Fruit fly (Drosophila melanogaster) whole organism, embryonic: Measurements from ENCODE around the gene CG10492.

Experiments
- ATbp ChIP-seq: fragments of 200-800 bp; sonication (Bioruptor generic); optimal IDR thresholded peaks from 2 replicates; lab custom pipeline; 2017; ENCODE audit warnings: missing biosample characterization, mild to moderate bottlenecking, missing genetic modification characterization, missing genetic modification reagents
- Awh ChIP-seq: fragments of 200-800 bp; sonication (Bioruptor generic); IDR thresholded peaks from 2 replicates; pipeline ENCODE4, ENCODE4 v1.3.6; 2022; ENCODE audit warnings: missing biosample characterization, missing genetic modification characterization
- CG10543 ChIP-seq: fragments of 200-800 bp; sonication (Bioruptor generic); optimal IDR thresholded peaks from 3 replicates; lab custom pipeline; 2017; ENCODE audit warnings: missing biosample characterization, mild to moderate bottlenecking, missing genetic modification characterization, moderate library complexity
- CG10979 ChIP-seq: fragments of 200-800 bp; sonication (Bioruptor generic); optimal IDR thresholded peaks from 2 replicates; lab custom pipeline; 2018; ENCODE audit warnings: missing biosample characterization, mild to moderate bottlenecking, missing genetic modification characterization, moderate library complexity
- CG12299 ChIP-seq: fragments of 200-800 bp; sonication (Bioruptor generic); optimal IDR thresholded peaks from 2 replicates; lab custom pipeline; 2018; ENCODE audit warnings: missing biosample characterization, mild to moderate bottlenecking, missing genetic modification characterization
- CG14667 ChIP-seq: fragments of 200-800 bp; sonication (Bioruptor generic); IDR thresholded peaks from 2 replicates; pipeline ENCODE4 v1.3.6; 2022; ENCODE audit warnings: missing biosample characterization, missing genetic modification characterization
- CG14710 ChIP-seq: fragments of 200-800 bp; sonication (Bioruptor generic); optimal IDR thresholded peaks from 3 replicates; lab custom pipeline; 2019; ENCODE audit warnings: missing biosample characterization, mild to moderate bottlenecking, missing genetic modification characterization, moderate library complexity
- CG1603 ChIP-seq: fragments of 200-800 bp; sonication (Bioruptor generic); optimal IDR thresholded peaks from 2 replicates; lab custom pipeline; 2019; ENCODE audit warnings: missing biosample characterization, mild to moderate bottlenecking, missing genetic modification characterization, moderate library complexity
- CG1792 ChIP-seq: fragments of 200-800 bp; sonication (Bioruptor generic); optimal IDR thresholded peaks from 2 replicates; lab custom pipeline; 2016; ENCODE audit warnings: missing biosample characterization, missing genetic modification characterization
- CG18262 ChIP-seq: fragments of 200-800 bp; optimal IDR thresholded peaks from 3 replicates; lab custom pipeline; 2019; ENCODE audit warnings: missing biosample characterization, mild to moderate bottlenecking, missing genetic modification characterization, moderate library complexity
- CG2199 ChIP-seq: fragments of 200-800 bp; sonication (Bioruptor generic); IDR thresholded peaks from 3 replicates; pipeline ENCODE4 v1.3.6; 2022; ENCODE audit warnings: missing biosample characterization, missing genetic modification characterization
- CG31365 ChIP-seq: fragments of 200-800 bp; sonication (Bioruptor generic); optimal IDR thresholded peaks from 2 replicates; lab custom pipeline; 2018; ENCODE audit warnings: missing biosample characterization, mild to moderate bottlenecking, missing genetic modification characterization
- CG34376 ChIP-seq: fragments of 200-800 bp; sonication (Bioruptor generic); optimal IDR thresholded peaks from 2 replicates; lab custom pipeline; 2018; ENCODE audit warnings: missing biosample characterization, mild to moderate bottlenecking, missing genetic modification characterization
- CG34422 ChIP-seq: fragments of 200-800 bp; sonication (Bioruptor generic); IDR thresholded peaks from 3 replicates; pipeline ENCODE4 v1.3.6; 2022; ENCODE audit warnings: missing biosample characterization, missing genetic modification characterization
- CG4424 ChIP-seq: fragments of 200-800 bp; sonication (Bioruptor generic); optimal IDR thresholded peaks from 3 replicates; lab custom pipeline; 2016; ENCODE audit warnings: missing biosample characterization, missing genetic modification characterization
- CG6791 ChIP-seq: fragments of 200-800 bp; sonication (Bioruptor generic); IDR thresholded peaks from 3 replicates; pipeline ENCODE4 v1.3.6; 2022; ENCODE audit warnings: missing biosample characterization, missing genetic modification characterization; ENCODE audit not compliant: partially characterized antibody
- CG6813 ChIP-seq: fragments of 200-800 bp; sonication (Bioruptor generic); optimal IDR thresholded peaks from 2 replicates; lab custom pipeline; 2017; ENCODE audit warnings: missing biosample characterization, missing genetic modification characterization, mild to moderate bottlenecking, moderate library complexity, missing genetic modification reagents
- CG9727 ChIP-seq: fragments of 200-800 bp; sonication (Bioruptor generic); optimal IDR thresholded peaks from 3 replicates; lab custom pipeline; 2017; ENCODE audit warnings: missing biosample characterization, mild to moderate bottlenecking, missing genetic modification characterization
- CG9817 ChIP-seq: fragments of 200-800 bp; sonication (Bioruptor generic); optimal IDR thresholded peaks from 2 replicates; lab custom pipeline; 2018; ENCODE audit warnings: missing biosample characterization, mild to moderate bottlenecking, missing genetic modification characterization, moderate library complexity
- D ChIP-seq, 2 experiments: fragments of 200-800 bp in 1 of 2; fragments of >200 bp in 1 of 2; sonication (Bioruptor generic) in 1 of 2; optimal IDR thresholded peaks; 2 replicates in 1 of 2; 3 replicates in 1 of 2; lab custom pipeline; 2017; ENCODE audit warnings: mild to moderate bottlenecking in 1 of 2, missing biosample characterization in 1 of 2, missing genetic modification characterization in 1 of 2, missing genetic modification reagents in 1 of 2
- D19A ChIP-seq: fragments of 200-800 bp; optimal IDR thresholded peaks from 3 replicates; lab custom pipeline; 2019; ENCODE audit warnings: missing biosample characterization, mild to moderate bottlenecking, missing genetic modification characterization, moderate library complexity
- Dad ChIP-seq: fragments of 200-800 bp; sonication (Bioruptor generic); optimal IDR thresholded peaks from 3 replicates; lab custom pipeline; 2016; ENCODE audit warnings: missing biosample characterization, missing genetic modification characterization
- Dfd ChIP-seq, 2 experiments: fragments of >200 bp; optimal IDR thresholded peaks; 2 replicates each; lab custom pipeline; 2017; ENCODE audit warnings: missing biosample characterization in 2 of 2, missing genetic modification characterization in 2 of 2
- Doc3 ChIP-seq: fragments of 200-800 bp; sonication (Bioruptor generic); IDR thresholded peaks from 3 replicates; pipeline ENCODE4 v1.3.6; 2022; ENCODE audit warnings: missing biosample characterization, missing genetic modification characterization; ENCODE audit not compliant: partially characterized antibody
- E2f1 ChIP-seq: fragments of 200-800 bp; sonication (Bioruptor generic); IDR thresholded peaks from 2 replicates; pipeline ENCODE4 v1.3.6; 2022; ENCODE audit warnings: missing biosample characterization, missing genetic modification characterization
- Gug ChIP-seq: fragments of 200-800 bp; sonication (Bioruptor generic); IDR thresholded peaks from 4 replicates; pipeline ENCODE4 v1.3.6; 2022; ENCODE audit warnings: missing biosample characterization, missing genetic modification characterization
- Hey ChIP-seq: fragments of 200-800 bp; sonication (Bioruptor generic); optimal IDR thresholded peaks from 3 replicates; lab custom pipeline; 2018; ENCODE audit warnings: missing biosample characterization, mild to moderate bottlenecking, missing genetic modification characterization
- Hsf ChIP-seq: fragments of 200-800 bp; sonication (Bioruptor generic); optimal IDR thresholded peaks from 3 replicates; lab custom pipeline; 2016; ENCODE audit warnings: missing biosample characterization, missing genetic modification characterization
- Lim3 ChIP-seq: fragments of 200-800 bp; sonication (Bioruptor generic); IDR thresholded peaks from 2 replicates; pipeline ENCODE4 v1.3.6; 2022; ENCODE audit warnings: missing biosample characterization, missing genetic modification characterization
- MTF-1 ChIP-seq: fragments of 200-800 bp; sonication (Bioruptor generic); optimal IDR thresholded peaks from 2 replicates; lab custom pipeline; 2018; ENCODE audit warnings: missing biosample characterization, mild to moderate bottlenecking, missing genetic modification characterization, borderline replicate concordance
- Mad ChIP-seq: fragments of 200-800 bp; sonication (Bioruptor generic); optimal IDR thresholded peaks from 2 replicates; lab custom pipeline; 2016; ENCODE audit warnings: missing biosample characterization, missing genetic modification characterization
- NC2α ChIP-seq: fragments of 200-800 bp; sonication (Bioruptor generic); optimal IDR thresholded peaks from 2 replicates; lab custom pipeline; 2016; ENCODE audit warnings: missing biosample characterization, missing genetic modification characterization
- Optix ChIP-seq: fragments of 200-800 bp; sonication (Bioruptor generic); IDR thresholded peaks from 3 replicates; pipeline ENCODE4 v1.3.6; 2022; ENCODE audit warnings: missing biosample characterization, missing genetic modification characterization
- al ChIP-seq: fragments of 200-800 bp; sonication (Bioruptor generic); IDR thresholded peaks from 2 replicates; pipeline ENCODE4 v1.3.6; 2022; ENCODE audit warnings: missing biosample characterization, missing genetic modification characterization
- ato ChIP-seq: fragments of 200-800 bp; sonication (Bioruptor generic); IDR thresholded peaks from 2 replicates; pipeline ENCODE4 v1.3.6; 2022; ENCODE audit warnings: missing biosample characterization, missing genetic modification characterization; ENCODE audit not compliant: partially characterized antibody
- bsh ChIP-seq, 2 experiments: fragments of 200-800 bp; sonication (Bioruptor generic); optimal IDR thresholded peaks; 2 replicates each; lab custom pipeline; 2017 to 2018; ENCODE audit warnings: mild to moderate bottlenecking in 2 of 2, missing biosample characterization in 2 of 2, missing genetic modification characterization in 2 of 2, moderate library complexity in 1 of 2
- cato ChIP-seq: fragments of 200-800 bp; sonication (Bioruptor generic); optimal IDR thresholded peaks from 2 replicates; lab custom pipeline; 2016; ENCODE audit warnings: missing biosample characterization, missing genetic modification characterization, borderline replicate concordance
- chn ChIP-seq: fragments of 200-800 bp; sonication (Bioruptor generic); optimal IDR thresholded peaks from 2 replicates; lab custom pipeline; 2016; ENCODE audit warnings: missing biosample characterization, missing genetic modification characterization
- crol ChIP-seq: fragments of 200-800 bp; sonication (Bioruptor generic); IDR thresholded peaks from 2 replicates; pipeline ENCODE4 v1.3.6; 2022; ENCODE audit warnings: missing biosample characterization, missing genetic modification characterization
- dimm ChIP-seq: fragments of 200-800 bp; sonication (Bioruptor generic); IDR thresholded peaks from 2 replicates; pipeline ENCODE4 v1.3.6; 2022; ENCODE audit warnings: missing biosample characterization, missing genetic modification characterization
- hbn ChIP-seq: fragments of 200-800 bp; sonication (Bioruptor generic); IDR thresholded peaks from 2 replicates; pipeline ENCODE4 v1.3.6; 2022; ENCODE audit warnings: missing biosample characterization, missing genetic modification characterization; ENCODE audit not compliant: partially characterized antibody
- klu ChIP-seq: fragments of 200-800 bp; sonication (Bioruptor generic); IDR thresholded peaks from 2 replicates; pipeline ENCODE4 v1.3.6; 2022; ENCODE audit warnings: missing biosample characterization, missing genetic modification characterization
- mld ChIP-seq: fragments of 200-800 bp; sonication (Bioruptor generic); IDR thresholded peaks from 3 replicates; pipeline ENCODE4 v1.3.6; 2022; ENCODE audit warnings: missing biosample characterization, missing genetic modification characterization; ENCODE audit not compliant: partially characterized antibody
- phol ChIP-seq: fragments of 200-800 bp; sonication (Bioruptor generic); optimal IDR thresholded peaks from 3 replicates; lab custom pipeline; 2018; ENCODE audit warnings: missing biosample characterization, mild to moderate bottlenecking, missing genetic modification characterization, moderate library complexity
- sug ChIP-seq: fragments of 200-800 bp; optimal IDR thresholded peaks from 2 replicates; lab custom pipeline; 2019; ENCODE audit warnings: missing biosample characterization, mild to moderate bottlenecking, missing genetic modification characterization, moderate library complexity
- ttk ChIP-seq: fragments of 200-800 bp; sonication (Bioruptor generic); IDR thresholded peaks from 2 replicates; pipeline ENCODE4 v2.1.2; 2022; ENCODE audit warnings: missing biosample characterization, missing genetic modification characterization
- usp ChIP-seq: fragments of >200 bp; optimal IDR thresholded peaks from 2 replicates; lab custom pipeline; 2017; ENCODE audit warnings: missing biosample characterization, missing genetic modification characterization

CG10492 gene

DNA sequence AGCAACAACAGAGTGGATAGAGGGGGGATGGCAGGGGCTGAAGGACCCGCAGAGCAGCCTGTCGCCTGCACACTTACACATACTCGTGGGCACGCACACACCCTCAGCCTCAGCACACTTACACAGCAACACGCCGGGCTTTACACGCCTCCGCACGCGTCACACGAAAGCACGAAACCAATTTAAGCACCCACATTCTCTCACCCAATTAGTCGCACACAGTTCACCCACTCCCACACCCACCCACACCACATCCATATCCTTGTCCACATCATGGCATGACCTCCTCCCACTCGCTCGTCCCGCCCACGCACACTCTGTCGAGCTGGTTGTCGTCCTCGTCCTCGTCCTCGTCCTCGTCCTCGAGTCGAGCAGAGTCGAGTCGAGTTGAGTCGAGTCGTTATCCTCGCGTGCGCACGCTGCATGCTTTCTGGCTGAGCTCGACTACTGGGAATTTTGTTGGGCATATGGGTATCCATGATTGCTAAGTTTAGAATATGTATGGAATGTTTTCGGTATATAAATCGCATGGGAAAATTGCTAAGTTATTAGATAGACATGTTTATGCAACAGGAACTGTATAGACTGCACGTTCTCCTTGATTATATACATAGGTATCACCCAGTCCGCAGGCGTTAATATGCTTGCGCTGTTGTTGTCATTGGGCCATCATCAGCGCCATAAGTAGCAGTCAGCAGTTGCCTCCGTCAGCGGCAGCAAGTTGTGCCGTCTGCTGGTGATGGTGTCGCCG, 41.8 kb upstream of the CG10492 start (continued):
- TF ChIP-seq MTF-1, result peak; percentile 33
- TF ChIP-seq dimm, result 0 out of 2 replicates have a peak, but pooled peaks have one; percentile 8
- peak; percentile 66 for TF ChIP-seq klu (GFP tag; lab: Robert Waterston, UW)
- peak; percentile 26; the same call in 1 of the 2 replicates for TF ChIP-seq crol (GFP tag; lab: Robert Waterston, UW)
- peak; percentile 44 to 81 for TF ChIP-seq bsh (GFP tag; optimal IDR thresholded peaks at IDR 0.05; lab: Kevin White, UChicago)
- peak; percentile 51 for TF ChIP-seq CG14710 (tag; lab: Kevin White, UChicago)
- TF ChIP-seq Mad (GFP tag; lab: Kevin White, UChicago), result peak; percentile 56
- TF ChIP-seq phol (tag; lab: Kevin White, UChicago), result peak; percentile 71
- TF ChIP-seq CG1603 (tag; lab: Kevin White, UChicago), result peak; percentile 85
- TF ChIP-seq CG9817 (tag; lab: Kevin White, UChicago), result peak; percentile 76
- peak; percentile 82 for TF ChIP-seq CG9727 (GFP tag; lab: Kevin White, UChicago)
- no peak for TF ChIP-seq ato (GFP tag; lab: Robert Waterston, UW)
- TF ChIP-seq Lim3 (GFP tag; lab: Robert Waterston, UW), result peak; percentile 67
- no peak for TF ChIP-seq cato (GFP tag; lab: Kevin White, UChicago)
- TF ChIP-seq CG10543 (GFP tag; lab: Kevin White, UChicago), result peak; percentile 73
- no peak for TF ChIP-seq D (optimal IDR thresholded peaks at IDR 0.05; lab: Kevin White, UChicago)
- peak; percentile 70 for TF ChIP-seq D (GFP tag; optimal IDR thresholded peaks at IDR 0.05; lab: Kevin White, UChicago)
- TF ChIP-seq Hsf (GFP tag; lab: Kevin White, UChicago), result peak; percentile 78
- TF ChIP-seq D19A (tag; lab: Kevin White, UChicago), result peak; percentile 69
- TF ChIP-seq E2f1 (GFP tag; lab: Robert Waterston, UW), result peak; percentile 86
- TF ChIP-seq ttk, result peak; percentile 86
- TF ChIP-seq CG1792 (GFP tag; lab: Kevin White, UChicago), result peak; percentile 71
- peak; percentile 78 for TF ChIP-seq ATbp (GFP tag; lab: Kevin White, UChicago)
- TF ChIP-seq Hey, result peak; percentile 100
- no peak for TF ChIP-seq Doc3
- peak; percentile 67 for TF ChIP-seq CG12299 (tag; lab: Kevin White, UChicago)
- peak; percentile 70 for TF ChIP-seq CG6813 (GFP tag; lab: Kevin White, UChicago)
- TF ChIP-seq NC2α (GFP tag; lab: Kevin White, UChicago), result peak; percentile 46
- TF ChIP-seq CG2199, result 0 out of 3 replicates have a peak, but pooled peaks have one; percentile 52
- TF ChIP-seq chn (GFP tag; lab: Kevin White, UChicago), result peak; percentile 74
- peak; percentile 66 for TF ChIP-seq CG4424 (GFP tag; lab: Kevin White, UChicago)
- peak; percentile 88 for TF ChIP-seq Optix (GFP tag; lab: Robert Waterston, UW)
- no peak for TF ChIP-seq hbn (GFP tag; lab: Robert Waterston, UW)
- peak; percentile 75 for TF ChIP-seq CG10979
- TF ChIP-seq Gug (GFP tag; lab: Robert Waterston, UW), result peak; percentile 84
- TF ChIP-seq Awh, result peak; percentile 76
- TF ChIP-seq al (GFP tag; lab: Robert Waterston, UW), result peak; percentile 70
- TF ChIP-seq Dfd (GFP tag; optimal IDR thresholded peaks at IDR 0.05; lab: Kevin White, UChicago), result no peak
- peak; percentile 67 for TF ChIP-seq Dad
- peak; percentile 41 for TF ChIP-seq sug
- peak; percentile 33 for TF ChIP-seq CG34376
- no peak for TF ChIP-seq mld (GFP tag; lab: Robert Waterston, UW)
- peak; percentile 86 for TF ChIP-seq CG34422
- peak; percentile 69 for TF ChIP-seq CG14667 (GFP tag; lab: Robert Waterston, UW)
- TF ChIP-seq usp (GFP tag; lab: Kevin White, UChicago), result no peak
- peak; percentile 50 for TF ChIP-seq CG31365 (tag; lab: Kevin White, UChicago)
- TF ChIP-seq CG18262 (tag; lab: Kevin White, UChicago), result peak; percentile 75
- TF ChIP-seq CG6791 (GFP tag; lab: Robert Waterston, UW), result no peak
